Fruit fly (Drosophila melanogaster) whole organism, prepupa: ENCODE measurements around the gene sage.

ENCODE experiments used
- CG10631 ChIP-seq: fragments of 200-800 bp; sonication (Bioruptor generic); optimal IDR thresholded peaks from 2 replicates; lab custom pipeline; 2016; ENCODE audit warnings: missing biosample characterization, missing genetic modification characterization
- CG15336 ChIP-seq: fragments of 200-800 bp; sonication (Bioruptor generic); IDR thresholded peaks from 2 replicates; pipeline ENCODE4 v1.3.6; 2022; ENCODE audit warnings: missing biosample characterization, missing genetic modification characterization
- CG6163 ChIP-seq: fragments of 200-800 bp; sonication (Bioruptor generic); IDR thresholded peaks from 3 replicates; pipeline ENCODE4 v1.3.6; 2022; ENCODE audit warnings: missing biosample characterization, missing genetic modification characterization
- CG8319 ChIP-seq: fragments of 200-800 bp; sonication (Bioruptor generic); optimal IDR thresholded peaks from 3 replicates; lab custom pipeline; 2016; ENCODE audit warnings: missing biosample characterization, missing genetic modification characterization
- Eip93F ChIP-seq: fragments of 200-800 bp; sonication (Bioruptor generic); optimal IDR thresholded peaks from 2 replicates; lab custom pipeline; 2016; ENCODE audit warnings: missing biosample characterization, mild to moderate bottlenecking, missing genetic modification characterization
- Lpt ChIP-seq: fragments of 200-800 bp; sonication (Bioruptor generic); optimal IDR thresholded peaks from 3 replicates; lab custom pipeline; 2016; ENCODE audit warnings: missing biosample characterization, missing genetic modification characterization
- Met ChIP-seq: fragments of 200-800 bp; sonication (Bioruptor generic); optimal IDR thresholded peaks from 3 replicates; lab custom pipeline; 2016; ENCODE audit warnings: missing biosample characterization, missing genetic modification characterization
- Smox ChIP-seq: fragments of 200-800 bp; sonication (Bioruptor generic); optimal IDR thresholded peaks from 3 replicates; lab custom pipeline; 2016; ENCODE audit warnings: missing biosample characterization, missing genetic modification characterization
- Sox102F ChIP-seq: fragments of 200-800 bp; sonication (Bioruptor generic); optimal IDR thresholded peaks from 2 replicates; lab custom pipeline; 2016; ENCODE audit warnings: missing biosample characterization, mild to moderate bottlenecking, missing genetic modification characterization
- fd85E ChIP-seq: fragments of 200-800 bp; sonication (Bioruptor generic); optimal IDR thresholded peaks from 3 replicates; lab custom pipeline; 2016; ENCODE audit warnings: missing biosample characterization, missing genetic modification characterization
- fkh ChIP-seq: fragments of 200-800 bp; sonication (Bioruptor generic); optimal IDR thresholded peaks from 3 replicates; lab custom pipeline; 2017; ENCODE audit warnings: missing biosample characterization, mild to moderate bottlenecking, missing genetic modification characterization, moderate library complexity
- pdm3 ChIP-seq: fragments of 200-800 bp; sonication (Bioruptor generic); optimal IDR thresholded peaks from 3 replicates; lab custom pipeline; 2016; ENCODE audit warnings: missing biosample characterization, missing genetic modification characterization
- svp ChIP-seq: fragments of 200-800 bp; sonication (Bioruptor generic); peaks from one replicate; lab custom pipeline; 2016; ENCODE audit warnings: missing biosample characterization, missing genetic modification characterization
- vri ChIP-seq: fragments of 200-800 bp; sonication (Bioruptor generic); optimal IDR thresholded peaks from 3 replicates; lab custom pipeline; 2016; ENCODE audit warnings: missing biosample characterization, mild to moderate bottlenecking, missing genetic modification characterization

- peak; percentile 97 for TF ChIP-seq fd85E
- TF ChIP-seq vri (GFP tag; lab: Kevin White, UChicago): peak; percentile 97
- TF ChIP-seq svp (GFP tag; lab: Kevin White, UChicago): peak; percentile 100
- peak; percentile 96 for TF ChIP-seq CG15336 (GFP tag; lab: Robert Waterston, UW)
- TF ChIP-seq CG10631 (GFP tag; lab: Kevin White, UChicago): peak; percentile 100
- TF ChIP-seq Met (GFP tag; lab: Kevin White, UChicago): peak; percentile 99
- TF ChIP-seq Eip93F (GFP tag; lab: Kevin White, UChicago): peak; percentile 99
- TF ChIP-seq pdm3: peak; percentile 99
- TF ChIP-seq Lpt (GFP tag; lab: Kevin White, UChicago): peak; percentile 98
- TF ChIP-seq Smox: peak; percentile 99
- peak; percentile 16 for TF ChIP-seq fkh (GFP tag; lab: Kevin White, UChicago)
- peak; percentile 98 for TF ChIP-seq CG8319
- TF ChIP-seq CG6163 (GFP tag; lab: Robert Waterston, UW): peak; percentile 99
- TF ChIP-seq Sox102F (GFP tag; lab: Kevin White, UChicago): peak; percentile 99
Observed at dm6 chr3R:9229075-9229835, 34.7 kb downstream of the sage start.
